Worm (Caenorhabditis elegans): Measurements from ENCODE around the gene C06E1.11.

DNA sequence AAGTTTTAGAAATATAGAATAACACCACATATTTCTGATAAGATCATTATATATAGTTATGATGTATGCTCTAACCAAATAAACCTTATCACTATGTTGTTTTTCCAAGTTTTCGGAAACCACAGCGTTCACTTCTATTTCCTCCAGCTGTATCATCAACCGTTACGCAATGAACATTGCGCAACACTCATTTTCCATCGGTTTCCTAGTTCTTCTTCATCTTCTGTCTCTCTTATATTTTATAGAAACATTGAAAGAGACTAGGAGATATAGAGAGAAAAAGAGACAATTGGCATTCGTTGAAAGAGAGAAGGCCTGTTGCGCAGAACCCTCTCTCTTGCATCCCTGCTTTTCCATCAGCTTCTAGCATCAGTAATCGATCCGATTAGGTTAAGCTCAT, 42.2 kb downstream of the C06E1.11 start:
- no peak for TF ChIP-seq him-1 (tag; optimal IDR thresholded peaks at IDR 0.05)
- no peak for TF ChIP-seq W03F9.2 (tag; optimal IDR thresholded peaks at IDR 0.05)
